Fruit fly (Drosophila melanogaster) whole organism, embryonic: ENCODE measurements around the gene CG14787.

Source experiments
- Adf1 ChIP-seq: fragments of 200-800 bp; sonication (Bioruptor generic); IDR thresholded peaks from 2 replicates; pipeline ENCODE4 v1.3.6; 2022; ENCODE audit warnings: missing biosample characterization, missing genetic modification characterization
- B-H1 ChIP-seq: fragments of 200-800 bp; sonication (Bioruptor generic); IDR thresholded peaks from 3 replicates; pipeline ENCODE4 v1.3.6; 2022; ENCODE audit warnings: missing biosample characterization, missing genetic modification characterization
- CG10147 ChIP-seq: fragments of 200-800 bp; sonication (Bioruptor generic); optimal IDR thresholded peaks from 2 replicates; lab custom pipeline; 2019; ENCODE audit warnings: missing biosample characterization, mild to moderate bottlenecking, missing genetic modification characterization, moderate library complexity
- CG11695 ChIP-seq: fragments of 200-800 bp; sonication (Bioruptor generic); IDR thresholded peaks from 3 replicates; pipeline ENCODE4 v1.3.6; 2022; ENCODE audit warnings: missing biosample characterization, missing genetic modification characterization
- CG11723 ChIP-seq: fragments of 200-800 bp; sonication (Bioruptor generic); optimal IDR thresholded peaks from 2 replicates; lab custom pipeline; 2017; ENCODE audit warnings: missing biosample characterization, mild to moderate bottlenecking, missing genetic modification characterization
- CG12942 ChIP-seq: fragments of 200-800 bp; sonication (Bioruptor generic); optimal IDR thresholded peaks from 3 replicates; lab custom pipeline; 2016; ENCODE audit warnings: missing biosample characterization, missing genetic modification characterization
- CG13624 ChIP-seq: fragments of 200-800 bp; sonication (Bioruptor generic); optimal IDR thresholded peaks from 2 replicates; lab custom pipeline; 2016; ENCODE audit warnings: missing biosample characterization, missing genetic modification characterization
- CG14667 ChIP-seq: fragments of 200-800 bp; sonication (Bioruptor generic); IDR thresholded peaks from 2 replicates; pipeline ENCODE4 v1.3.6; 2022; ENCODE audit warnings: missing biosample characterization, missing genetic modification characterization
- CG17361 ChIP-seq: fragments of 200-800 bp; sonication (Bioruptor generic); IDR thresholded peaks from 3 replicates; pipeline ENCODE4 v1.3.6; 2022; ENCODE audit warnings: missing biosample characterization, missing genetic modification characterization
- CG17829 ChIP-seq: fragments of 200-800 bp; optimal IDR thresholded peaks from 2 replicates; lab custom pipeline; 2019; ENCODE audit warnings: missing biosample characterization, mild to moderate bottlenecking, missing genetic modification characterization, moderate library complexity
- CG18011 ChIP-seq: fragments of 200-800 bp; sonication (Bioruptor generic); optimal IDR thresholded peaks from 2 replicates; lab custom pipeline; 2017; ENCODE audit warnings: missing biosample characterization, missing genetic modification characterization, mild to moderate bottlenecking, moderate library complexity, missing genotype
- CG3281 ChIP-seq: fragments of 200-800 bp; sonication (Bioruptor generic); optimal IDR thresholded peaks from 3 replicates; lab custom pipeline; 2017; ENCODE audit warnings: missing biosample characterization, mild to moderate bottlenecking, missing genetic modification characterization
- CG33557 ChIP-seq: fragments of 200-800 bp; sonication (Bioruptor generic); optimal IDR thresholded peaks from 2 replicates; lab custom pipeline; 2019; ENCODE audit warnings: missing biosample characterization, mild to moderate bottlenecking, missing genetic modification characterization, moderate library complexity
- CG34224 ChIP-seq: fragments of 200-800 bp; sonication (Bioruptor generic); IDR thresholded peaks from 3 replicates; pipeline ENCODE4 v1.3.6; 2022; ENCODE audit warnings: missing biosample characterization, missing genetic modification characterization; ENCODE audit not compliant: partially characterized antibody
- CG3995 ChIP-seq: fragments of 200-800 bp; sonication (Bioruptor generic); optimal IDR thresholded peaks from 3 replicates; lab custom pipeline; 2016; ENCODE audit warnings: missing biosample characterization, missing genetic modification characterization
- CG42726 ChIP-seq: fragments of 200-800 bp; sonication (Bioruptor generic); IDR thresholded peaks from 2 replicates; pipeline ENCODE4 v1.3.6; 2022; ENCODE audit warnings: missing biosample characterization, missing genetic modification characterization; ENCODE audit not compliant: partially characterized antibody
- CG4282 ChIP-seq: fragments of 200-800 bp; sonication (Bioruptor generic); optimal IDR thresholded peaks from 2 replicates; lab custom pipeline; 2016; ENCODE audit warnings: missing biosample characterization, missing genetic modification characterization
- CG4707 ChIP-seq: fragments of 200-800 bp; sonication (Bioruptor generic); optimal IDR thresholded peaks from 2 replicates; lab custom pipeline; 2018; ENCODE audit warnings: missing biosample characterization, mild to moderate bottlenecking, missing genetic modification characterization, moderate library complexity
- CG7786 ChIP-seq: fragments of 200-800 bp; sonication (Bioruptor generic); optimal IDR thresholded peaks from 2 replicates; lab custom pipeline; 2016; ENCODE audit warnings: missing biosample characterization, missing genetic modification characterization
- CG8281 ChIP-seq: fragments of 200-800 bp; sonication (Bioruptor generic); optimal IDR thresholded peaks from 2 replicates; lab custom pipeline; 2018; ENCODE audit warnings: missing biosample characterization, mild to moderate bottlenecking, missing genetic modification characterization, moderate library complexity
- CG9215 ChIP-seq: fragments of 200-800 bp; sonication (Bioruptor generic); IDR thresholded peaks from 2 replicates; pipeline ENCODE4 v1.3.6; 2022; ENCODE audit warnings: missing biosample characterization, missing genetic modification characterization
- Camta ChIP-seq: fragments of 200-800 bp; sonication (Bioruptor generic); optimal IDR thresholded peaks from 2 replicates; lab custom pipeline; 2016; ENCODE audit warnings: missing biosample characterization, missing genetic modification characterization
- Ets97D ChIP-seq: fragments of 200-800 bp; sonication (Bioruptor generic); optimal IDR thresholded peaks from 3 replicates; lab custom pipeline; 2016; ENCODE audit warnings: missing biosample characterization, missing genetic modification characterization
- Gug ChIP-seq: fragments of 200-800 bp; sonication (Bioruptor generic); IDR thresholded peaks from 4 replicates; pipeline ENCODE4 v1.3.6; 2022; ENCODE audit warnings: missing biosample characterization, missing genetic modification characterization
- HmgZ ChIP-seq: fragments of 200-800 bp; sonication (Bioruptor generic); optimal IDR thresholded peaks from 2 replicates; lab custom pipeline; 2018; ENCODE audit warnings: missing biosample characterization, mild to moderate bottlenecking, missing genetic modification characterization
- Hr39 ChIP-seq: fragments of >200 bp; optimal IDR thresholded peaks from 2 replicates; lab custom pipeline; 2017
- Meics ChIP-seq: fragments of 200-800 bp; sonication (Bioruptor generic); optimal IDR thresholded peaks from 2 replicates; lab custom pipeline; 2017; ENCODE audit warnings: missing biosample characterization, mild to moderate bottlenecking, missing genetic modification characterization
- NC2β ChIP-seq: fragments of 200-800 bp; sonication (Bioruptor generic); optimal IDR thresholded peaks from 2 replicates; lab custom pipeline; 2016; ENCODE audit warnings: missing biosample characterization, missing genetic modification characterization
- NK7.1 ChIP-seq: fragments of 200-800 bp; sonication (Bioruptor generic); optimal IDR thresholded peaks from 3 replicates; lab custom pipeline; 2016; ENCODE audit warnings: missing biosample characterization, missing genetic modification characterization
- NfI ChIP-seq: fragments of 200-800 bp; sonication (Bioruptor generic); optimal IDR thresholded peaks from 3 replicates; lab custom pipeline; 2018; ENCODE audit warnings: missing biosample characterization, mild to moderate bottlenecking, missing genetic modification characterization, moderate library complexity
- Oaz ChIP-seq: fragments of 200-800 bp; sonication (Bioruptor generic); IDR thresholded peaks from 2 replicates; pipeline ENCODE4 v1.3.6; 2022; ENCODE audit warnings: missing biosample characterization, missing genetic modification characterization
- ac ChIP-seq: fragments of 200-800 bp; sonication (Bioruptor generic); optimal IDR thresholded peaks from 3 replicates; lab custom pipeline; 2017; ENCODE audit warnings: missing biosample characterization, mild to moderate bottlenecking, missing genetic modification characterization
- al ChIP-seq: fragments of 200-800 bp; sonication (Bioruptor generic); IDR thresholded peaks from 2 replicates; pipeline ENCODE4 v1.3.6; 2022; ENCODE audit warnings: missing biosample characterization, missing genetic modification characterization
- bab2 ChIP-seq: fragments of 200-800 bp; sonication (Bioruptor generic); optimal IDR thresholded peaks from 2 replicates; lab custom pipeline; 2016; ENCODE audit warnings: missing biosample characterization, missing genetic modification characterization
- cg ChIP-seq: fragments of 200-800 bp; sonication (Bioruptor generic); optimal IDR thresholded peaks from 3 replicates; lab custom pipeline; 2019; ENCODE audit warnings: missing biosample characterization, mild to moderate bottlenecking, missing genetic modification characterization, moderate library complexity
- crol ChIP-seq: fragments of 200-800 bp; sonication (Bioruptor generic); IDR thresholded peaks from 2 replicates; pipeline ENCODE4 v1.3.6; 2022; ENCODE audit warnings: missing biosample characterization, missing genetic modification characterization
- dimm ChIP-seq: fragments of 200-800 bp; sonication (Bioruptor generic); IDR thresholded peaks from 2 replicates; pipeline ENCODE4 v1.3.6; 2022; ENCODE audit warnings: missing biosample characterization, missing genetic modification characterization
- gro ChIP-seq: fragments of 200-800 bp; sonication (Bioruptor generic); optimal IDR thresholded peaks from 2 replicates; lab custom pipeline; 2016; ENCODE audit warnings: missing biosample characterization, missing genetic modification characterization
- hb ChIP-seq: fragments of 200-800 bp; sonication (Bioruptor generic); IDR thresholded peaks from 3 replicates; pipeline ENCODE4 v1.3.6; 2022; ENCODE audit warnings: missing biosample characterization, missing genetic modification characterization; ENCODE audit not compliant: partially characterized antibody
- her ChIP-seq: fragments of 200-800 bp; sonication (Bioruptor generic); optimal IDR thresholded peaks from 2 replicates; lab custom pipeline; 2016; ENCODE audit warnings: missing biosample characterization, missing genetic modification characterization
- klu ChIP-seq: fragments of 200-800 bp; sonication (Bioruptor generic); IDR thresholded peaks from 2 replicates; pipeline ENCODE4 v1.3.6; 2022; ENCODE audit warnings: missing biosample characterization, missing genetic modification characterization
- lab ChIP-seq: fragments of 200-800 bp; sonication (Bioruptor generic); optimal IDR thresholded peaks from 3 replicates; lab custom pipeline; 2017; ENCODE audit warnings: missing biosample characterization, missing genetic modification characterization, mild to moderate bottlenecking, moderate library complexity, missing genetic modification reagents
- nerfin-2 ChIP-seq: fragments of 200-800 bp; sonication (Bioruptor generic); IDR thresholded peaks from 2 replicates; pipeline ENCODE4 v1.3.6; 2022; ENCODE audit warnings: missing biosample characterization, missing genetic modification characterization; ENCODE audit not compliant: partially characterized antibody
- org-1 ChIP-seq: fragments of 200-800 bp; sonication (Bioruptor generic); optimal IDR thresholded peaks from 2 replicates; lab custom pipeline; 2017; ENCODE audit warnings: missing biosample characterization, missing genetic modification characterization
- pho ChIP-seq: fragments of 200-800 bp; sonication (Bioruptor generic); optimal IDR thresholded peaks from 2 replicates; lab custom pipeline; 2016; ENCODE audit warnings: missing biosample characterization, missing genetic modification characterization
- pita ChIP-seq: fragments of 200-800 bp; sonication (Bioruptor generic); optimal IDR thresholded peaks from 2 replicates; lab custom pipeline; 2017; ENCODE audit warnings: missing biosample characterization, mild to moderate bottlenecking, missing genetic modification characterization
- pum ChIP-seq: fragments of 200-800 bp; sonication (Bioruptor generic); optimal IDR thresholded peaks from 2 replicates; lab custom pipeline; 2016; ENCODE audit warnings: missing biosample characterization, missing genetic modification characterization
- salm ChIP-seq: fragments of 200-800 bp; sonication (Bioruptor generic); optimal IDR thresholded peaks from 2 replicates; lab custom pipeline; 2018; ENCODE audit warnings: missing biosample characterization, mild to moderate bottlenecking, missing genetic modification characterization
- sc ChIP-seq, 3 experiments: fragments of >200 bp in 2 of 3; fragments of 200-800 bp in 1 of 3; sonication (Bioruptor generic) in 1 of 3; optimal IDR thresholded peaks; 2 replicates in 2 of 3; 3 replicates in 1 of 3; lab custom pipeline; 2017; ENCODE audit warnings: mild to moderate bottlenecking in 1 of 3, missing biosample characterization in 1 of 3, missing genetic modification characterization in 1 of 3, missing genetic modification reagents in 1 of 3
- sd ChIP-seq: fragments of 200-800 bp; sonication (Bioruptor generic); optimal IDR thresholded peaks from 3 replicates; lab custom pipeline; 2018; ENCODE audit warnings: missing biosample characterization, mild to moderate bottlenecking, missing genetic modification characterization, moderate library complexity
- slou ChIP-seq: fragments of 200-800 bp; sonication (Bioruptor generic); optimal IDR thresholded peaks from 3 replicates; lab custom pipeline; 2016; ENCODE audit warnings: missing biosample characterization, missing genetic modification characterization
- sob ChIP-seq: fragments of 200-800 bp; sonication (Bioruptor generic); IDR thresholded peaks from 2 replicates; pipeline ENCODE4 v1.3.6; 2022; ENCODE audit warnings: missing biosample characterization, missing genetic modification characterization

CG14787 gene

DNA sequence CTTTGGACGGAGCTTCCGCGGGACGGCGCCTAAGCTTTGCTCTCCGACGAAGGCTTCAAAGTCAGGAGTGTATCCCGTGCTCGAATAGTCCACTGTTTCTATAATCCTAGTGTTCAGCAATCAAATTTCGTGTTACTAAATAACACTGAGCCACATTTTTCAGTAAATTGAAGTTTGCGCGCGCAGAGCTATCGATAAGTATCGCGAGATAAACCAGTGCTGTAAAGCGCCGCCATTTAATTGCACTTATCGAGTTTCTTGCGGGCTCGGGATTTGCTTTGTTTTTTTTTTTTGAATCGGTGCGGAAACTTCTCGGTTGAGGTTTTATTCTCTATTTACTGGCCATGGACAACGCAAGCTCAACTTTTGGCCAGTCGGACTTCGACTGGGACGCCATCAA lies 15.4 kb upstream of the CG14787 start, which contains the start of the genes Rab27 and mei-38 (continued):
- TF ChIP-seq B-H1 (GFP tag; lab: Robert Waterston, UW) (no peak), ac (GFP tag; lab: Kevin White, UChicago) (no peak), sc (optimal IDR thresholded peaks at IDR 0.05; lab: Kevin White, UChicago) (no peak), sc (GFP tag; optimal IDR thresholded peaks at IDR 0.05; lab: Kevin White, UChicago) (no peak), CG10147 (GFP tag; lab: Kevin White, UChicago) (no peak), CG33557 (no peak), org-1 (GFP tag; lab: Kevin White, UChicago) (no peak), CG7786 (GFP tag; lab: Kevin White, UChicago) (peak; percentile 36), CG17829 (tag; lab: Kevin White, UChicago) (no peak), CG42726 (GFP tag; lab: Robert Waterston, UW) (peak; percentile 72), CG4707 (GFP tag; lab: Kevin White, UChicago) (no peak), CG34224 (peak; percentile 68), cg (GFP tag; lab: Kevin White, UChicago) (no peak), CG9215 (GFP tag; lab: Robert Waterston, UW) (no peak), CG11723 (GFP tag; lab: Kevin White, UChicago) (no peak), pum (GFP tag; lab: Kevin White, UChicago) (no peak), salm (tag; lab: Kevin White, UChicago) (no peak), CG3995 (GFP tag; lab: Kevin White, UChicago) (no peak), pho (GFP tag; lab: Kevin White, UChicago) (peak; percentile 37), dimm (GFP tag; lab: Robert Waterston, UW) (no peak), CG4282 (GFP tag; lab: Kevin White, UChicago) (no peak), Adf1 (GFP tag; lab: Robert Waterston, UW) (no peak), CG12942 (GFP tag; lab: Kevin White, UChicago) (no peak), crol (GFP tag; lab: Robert Waterston, UW) (no peak), CG14667 (GFP tag; lab: Robert Waterston, UW) (no peak), sob (GFP tag; lab: Robert Waterston, UW) (peak; percentile 61; the same call in 1 of the 2 replicates), gro (GFP tag; lab: Kevin White, UChicago) (no peak), CG17361 (GFP tag; lab: Robert Waterston, UW) (no peak), al (no peak), her (peak; percentile 54), Meics (no peak), bab2 (peak; percentile 3), sd (tag; lab: Kevin White, UChicago) (no peak), Hr39 (lab: Kevin White, UChicago) (no peak), nerfin-2 (GFP tag; lab: Robert Waterston, UW) (0 out of 2 replicates have a peak, but pooled peaks have one; percentile 29), NC2β (no peak), CG8281 (no peak), CG11695 (GFP tag; lab: Robert Waterston, UW) (no peak), Gug (no peak), Camta (peak; percentile 9), Oaz (no peak), pita (GFP tag; lab: Kevin White, UChicago) (no peak), lab (GFP tag; lab: Kevin White, UChicago) (peak; percentile 37), CG18011 (GFP tag; lab: Kevin White, UChicago) (no peak), klu (GFP tag; lab: Robert Waterston, UW) (no peak), Ets97D (GFP tag; lab: Kevin White, UChicago) (peak; percentile 54), NfI (no peak), CG3281 (GFP tag; lab: Kevin White, UChicago) (no peak), hb (no peak), NK7.1 (GFP tag; lab: Kevin White, UChicago) (no peak), CG13624 (GFP tag; lab: Kevin White, UChicago) (peak; percentile 39), slou (GFP tag; lab: Kevin White, UChicago) (no peak), HmgZ (peak; percentile 33)
